Comparison of ENCODE assay signal across 1 fruit fly cellular context in the genomic region with DNA sequence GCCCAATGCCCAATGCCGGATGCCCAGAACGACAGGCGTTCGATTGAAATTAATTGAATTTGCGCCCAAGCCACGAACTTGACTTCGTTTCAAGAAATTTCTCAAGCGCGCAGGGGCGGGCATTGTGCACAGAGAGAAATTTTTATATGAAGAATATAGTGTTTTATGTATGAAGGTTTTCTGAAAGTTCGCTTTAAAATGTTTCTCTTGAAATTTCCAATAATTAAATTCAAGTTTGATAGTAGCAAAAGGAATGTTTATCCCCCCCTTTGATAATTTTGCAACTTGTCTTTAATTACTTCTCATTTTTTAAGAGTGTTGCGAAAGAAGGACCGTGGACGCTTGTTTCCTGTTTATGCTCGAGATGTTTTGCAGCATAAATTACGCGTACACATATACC.
A peak's percentile ranks its signal among the peaks of the same experiment; 100 is the strongest.
TF ChIP-seq lines count a peak whose summit lies in the region.

No protein-coding gene starts in this region.

TF ChIP-seq in whole organism, embryonic, 481 proteins besides CTCF, POLR2A, EP300 and RAD21 (continued from another document):
- TF ChIP-seq CG14014 (GFP tag; IDR thresholded peaks at IDR 0.05; lab: Robert Waterston, UW), result no peak
- no peak for TF ChIP-seq trem (tag; optimal IDR thresholded peaks at IDR 0.05; lab: Kevin White, UChicago)
- TF ChIP-seq gt (GFP tag; IDR thresholded peaks at IDR 0.05; lab: Robert Waterston, UW), result no peak
- no peak for TF ChIP-seq CG16815 (GFP tag; optimal IDR thresholded peaks at IDR 0.05; lab: Kevin White, UChicago)
- no peak for TF ChIP-seq CG5953 (GFP tag; IDR thresholded peaks at IDR 0.05; lab: Robert Waterston, UW)
- no peak for TF ChIP-seq Gsc (GFP tag; IDR thresholded peaks at IDR 0.05; lab: Robert Waterston, UW)
- peak; percentile 1 for TF ChIP-seq CG9437 (GFP tag; optimal IDR thresholded peaks at IDR 0.05; lab: Kevin White, UChicago)
- TF ChIP-seq bab2 (GFP tag; optimal IDR thresholded peaks at IDR 0.05; lab: Kevin White, UChicago), result no peak
- no peak for TF ChIP-seq pum (GFP tag; optimal IDR thresholded peaks at IDR 0.05; lab: Kevin White, UChicago)
- TF ChIP-seq bowl (GFP tag; IDR thresholded peaks at IDR 0.05; lab: Robert Waterston, UW), result no peak
- TF ChIP-seq ken (GFP tag; IDR thresholded peaks at IDR 0.05; lab: Robert Waterston, UW), result no peak
- no peak for TF ChIP-seq tx (GFP tag; optimal IDR thresholded peaks at IDR 0.05; lab: Kevin White, UChicago)
- TF ChIP-seq prd (optimal IDR thresholded peaks at IDR 0.05; lab: Kevin White, UChicago), result no peak
- TF ChIP-seq prd (GFP tag; IDR thresholded peaks at IDR 0.05; lab: Robert Waterston, UW), result peak; percentile 19; the same call in 1 of the 3 replicates
- no peak for TF ChIP-seq fru (optimal IDR thresholded peaks at IDR 0.05; lab: Kevin White, UChicago)
- TF ChIP-seq ranshi (GFP tag; IDR thresholded peaks at IDR 0.05; lab: Robert Waterston, UW), result no peak
- no peak for TF ChIP-seq Hr3 (GFP tag; optimal IDR thresholded peaks at IDR 0.05; lab: Kevin White, UChicago)
- no peak for TF ChIP-seq ems (GFP tag; optimal IDR thresholded peaks at IDR 0.05; lab: Kevin White, UChicago)
- no peak for TF ChIP-seq Nf-YA (GFP tag; IDR thresholded peaks at IDR 0.05; lab: Robert Waterston, UW)
- peak; percentile 3 for TF ChIP-seq scrt (GFP tag; optimal IDR thresholded peaks at IDR 0.05; lab: Kevin White, UChicago)
- TF ChIP-seq dan (GFP tag; IDR thresholded peaks at IDR 0.05; lab: Robert Waterston, UW), result no peak
- TF ChIP-seq cg (GFP tag; optimal IDR thresholded peaks at IDR 0.05; lab: Kevin White, UChicago), result no peak
- TF ChIP-seq pan (optimal IDR thresholded peaks at IDR 0.05; lab: Kevin White, UChicago), result no peak
- no peak for TF ChIP-seq pan (GFP tag; optimal IDR thresholded peaks at IDR 0.05 in 1 of 2, IDR thresholded peaks at IDR 0.05 in 1 of 2)
- no peak for TF ChIP-seq slbo (GFP tag; IDR thresholded peaks at IDR 0.05; lab: Robert Waterston, UW)
- peak; percentile 3 for TF ChIP-seq CG13775 (GFP tag; optimal IDR thresholded peaks at IDR 0.05; lab: Kevin White, UChicago)
- TF ChIP-seq chinmo (GFP tag; IDR thresholded peaks at IDR 0.05; lab: Robert Waterston, UW; ENCODE audit: partially characterized antibody), result no peak
- TF ChIP-seq CG7839 (tag; optimal IDR thresholded peaks at IDR 0.05; lab: Kevin White, UChicago), result peak; percentile 28
- no peak for TF ChIP-seq B-H2 (GFP tag; optimal IDR thresholded peaks at IDR 0.05; lab: Kevin White, UChicago)
- no peak for TF ChIP-seq stc (GFP tag; IDR thresholded peaks at IDR 0.05; lab: Robert Waterston, UW)
- no peak for TF ChIP-seq Atf3 (GFP tag; optimal IDR thresholded peaks at IDR 0.05; lab: Kevin White, UChicago)
- TF ChIP-seq CG18011 (GFP tag; optimal IDR thresholded peaks at IDR 0.05; lab: Kevin White, UChicago), result no peak
- peak; percentile 50; the same call in 2 of the 3 replicates for TF ChIP-seq row (GFP tag; IDR thresholded peaks at IDR 0.05; lab: Robert Waterston, UW)
- TF ChIP-seq dysf (GFP tag; IDR thresholded peaks at IDR 0.05; lab: Robert Waterston, UW), result 0 out of 3 replicates have a peak, but pooled peaks have one; percentile 12
- no peak for TF ChIP-seq nerfin-2 (GFP tag; IDR thresholded peaks at IDR 0.05; lab: Robert Waterston, UW; ENCODE audit: partially characterized antibody)
- TF ChIP-seq CG4360 (GFP tag; IDR thresholded peaks at IDR 0.05; lab: Robert Waterston, UW), result no peak
- TF ChIP-seq bbx (GFP tag; IDR thresholded peaks at IDR 0.05; lab: Robert Waterston, UW; ENCODE audit: partially characterized antibody), result no peak
- TF ChIP-seq Adf1 (GFP tag; IDR thresholded peaks at IDR 0.05; lab: Robert Waterston, UW), result no peak
- no peak for TF ChIP-seq CG1647 (GFP tag; optimal IDR thresholded peaks at IDR 0.05; lab: Kevin White, UChicago)
- TF ChIP-seq CG13296 (GFP tag; optimal IDR thresholded peaks at IDR 0.05; lab: Kevin White, UChicago), result no peak
- no peak for TF ChIP-seq CG32772 (GFP tag; IDR thresholded peaks at IDR 0.05; lab: Robert Waterston, UW)
- peak; percentile 2 for TF ChIP-seq CG10267 (tag; optimal IDR thresholded peaks at IDR 0.05; lab: Kevin White, UChicago)
- TF ChIP-seq CG10654 (GFP tag; optimal IDR thresholded peaks at IDR 0.05; lab: Kevin White, UChicago), result no peak
- TF ChIP-seq fd102C (GFP tag; optimal IDR thresholded peaks at IDR 0.05; lab: Kevin White, UChicago), result no peak
- TF ChIP-seq Pdp1 (GFP tag; optimal IDR thresholded peaks at IDR 0.05; lab: Kevin White, UChicago), result peak in 1 of 2 experiments; percentile 2
- no peak for TF ChIP-seq CG12236 (GFP tag; optimal IDR thresholded peaks at IDR 0.05; lab: Kevin White, UChicago)
- no peak for TF ChIP-seq jing (GFP tag; optimal IDR thresholded peaks at IDR 0.05; lab: Kevin White, UChicago)
- no peak for TF ChIP-seq Dbx (GFP tag; IDR thresholded peaks at IDR 0.05; lab: Robert Waterston, UW)
- TF ChIP-seq CG8944 (GFP tag; optimal IDR thresholded peaks at IDR 0.05; lab: Kevin White, UChicago), result no peak
- peak; percentile 31; the same call in 1 of the 2 replicates for TF ChIP-seq CG17328 (GFP tag; IDR thresholded peaks at IDR 0.05; lab: Robert Waterston, UW)
- peak; percentile 86 for TF ChIP-seq sens (GFP tag; lab: Kevin White, UChicago)
- no peak for TF ChIP-seq E2f2 (GFP tag; IDR thresholded peaks at IDR 0.05; lab: Robert Waterston, UW)
TF ChIP-seq in whole organism, embryonic: peak in this region for 72.
